Fruit fly (Drosophila melanogaster): ENCODE data around the gene CG9915.

DNA sequence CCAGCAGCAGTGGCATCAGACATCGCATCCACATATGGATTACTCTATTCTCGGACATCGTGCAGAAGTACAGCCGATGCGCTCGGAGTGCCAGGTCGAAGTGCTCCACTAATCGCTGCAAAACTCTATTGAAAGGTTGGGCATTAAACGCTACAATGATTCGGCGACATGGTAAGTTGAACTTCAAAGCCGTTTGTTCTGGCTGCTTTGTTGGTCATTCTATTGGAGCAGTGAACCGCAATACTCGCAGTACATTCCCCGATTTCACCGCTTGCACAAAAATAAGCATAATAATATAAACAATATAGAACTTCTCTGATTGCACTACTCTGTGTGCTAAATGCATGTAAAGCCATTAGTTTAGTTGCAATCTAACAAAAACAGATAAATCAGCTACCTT, 46.5 kb downstream of the CG9915 start, which contains the start of gene CG12507:
- TF ChIP-seq achi (GFP tag; optimal IDR thresholded peaks at IDR 0.05), result no peak
- no peak for TF ChIP-seq eg (GFP tag; IDR thresholded peaks at IDR 0.05)
- TF ChIP-seq CG11294 (GFP tag; IDR thresholded peaks at IDR 0.05), result no peak
- TF ChIP-seq esn (GFP tag; optimal IDR thresholded peaks at IDR 0.05), result no peak
- no peak for TF ChIP-seq acj6 (GFP tag; optimal IDR thresholded peaks at IDR 0.05)
- no peak for TF ChIP-seq Lpt (GFP tag; optimal IDR thresholded peaks at IDR 0.05)
- no peak for TF ChIP-seq Gug (GFP tag; IDR thresholded peaks at IDR 0.05)
- TF ChIP-seq CG32006 (GFP tag; optimal IDR thresholded peaks at IDR 0.05), result no peak
- TF ChIP-seq topi (GFP tag; optimal IDR thresholded peaks at IDR 0.05), result no peak
- TF ChIP-seq svp (GFP tag), result no peak

Measured in whole organism, prepupa.